Worm (Caenorhabditis elegans) whole organism, L4 larva: Measurements from ENCODE around the gene shw-1.

Experiments used
- mdt-29 ChIP-seq: fragments of 200-800 bp; sonication (Bioruptor generic); IDR thresholded peaks from 2 replicates; pipeline ENCODE4 v1.3.6; 2022; ENCODE audit warnings: missing genetic modification reagents, missing genetic modification characterization, missing compliant biosample characterization
- nhr-10 ChIP-seq: fragments of 150-350 bp; optimal IDR thresholded peaks from 2 replicates; lab custom pipeline; 2014; ENCODE audit warnings: missing biosample characterization, missing genetic modification characterization
- unc-62 ChIP-seq, 3 experiments: fragments of 150-350 bp in 1 of 3; sonication (generic microtip); optimal IDR thresholded peaks in 2 of 3; peaks in 1 of 3; 1 replicate in 1 of 3; 2 replicates in 2 of 3; lab custom pipeline; 2014 to 2017; ENCODE audit warnings: missing biosample characterization in 3 of 3, missing genetic modification characterization in 3 of 3, missing genetic modification reagents in 3 of 3, missing genotype in 1 of 3

- TF ChIP-seq unc-62 (GFP tag; optimal IDR thresholded peaks at IDR 0.05 in 1 of 2; lab: Kevin White, UChicago) (peak in 1 of 2 experiments; percentile 96), unc-62 (tag; optimal IDR thresholded peaks at IDR 0.05; lab: Kevin White, UChicago) (no peak), nhr-10 (tag; lab: Kevin White, UChicago) (no peak), mdt-29 (GFP tag; lab: Robert Waterston, UW) (no peak)
Measured at ce11 chrII:8345613-8346012, 24.3 kb upstream of the shw-1 start.
